Fruit fly (Drosophila melanogaster): Measurements from ENCODE around the gene MAPk-Ak2.
A peak's percentile ranks its signal among the peaks of the same experiment; 100 is the strongest.

dm6 chrX:5783260-5784040, 19.4 kb upstream of the MAPk-Ak2 start:
- peak; percentile 76 for TF ChIP-seq Smox (GFP tag; optimal IDR thresholded peaks at IDR 0.05)
- TF ChIP-seq OdsH (GFP tag; optimal IDR thresholded peaks at IDR 0.05), result peak; percentile 70

All from whole organism, prepupa.